Worm (Caenorhabditis elegans): ENCODE data around the gene K01A6.8.

ce11 chrIV:11735025-11735424 lies 2.1 kb downstream of the K01A6.8 start, which contains the start of gene K01A6.6:
- TF ChIP-seq nhr-12 (tag; optimal IDR thresholded peaks at IDR 0.05), result no peak
- TF ChIP-seq ztf-11 (tag; optimal IDR thresholded peaks at IDR 0.05), result no peak
- no peak for TF ChIP-seq lsy-2 (tag; optimal IDR thresholded peaks at IDR 0.05)
- TF ChIP-seq snpc-4 (tag; optimal IDR thresholded peaks at IDR 0.05), result no peak
- no peak for TF ChIP-seq nhr-76 (tag; optimal IDR thresholded peaks at IDR 0.05)
- no peak for TF ChIP-seq unc-39 (tag; optimal IDR thresholded peaks at IDR 0.05)
- no peak for TF ChIP-seq pha-4 (tag; optimal IDR thresholded peaks at IDR 0.05)
- TF ChIP-seq mep-1 (tag; optimal IDR thresholded peaks at IDR 0.05), result no peak
- TF ChIP-seq tbx-8 (GFP tag; optimal IDR thresholded peaks at IDR 0.05), result no peak
- no peak for TF ChIP-seq elt-3 (tag; optimal IDR thresholded peaks at IDR 0.05)
- no peak for TF ChIP-seq ham-2 (GFP tag; optimal IDR thresholded peaks at IDR 0.05)
- TF ChIP-seq unc-62 (GFP tag; optimal IDR thresholded peaks at IDR 0.05), result no peak
- no peak for TF ChIP-seq ceh-43 (GFP tag; optimal IDR thresholded peaks at IDR 0.05)
- no peak for TF ChIP-seq nhr-28 (tag; optimal IDR thresholded peaks at IDR 0.05)
